Worm (Caenorhabditis elegans): ENCODE results near the gene cest-28.

The cest-28 gene

DNA sequence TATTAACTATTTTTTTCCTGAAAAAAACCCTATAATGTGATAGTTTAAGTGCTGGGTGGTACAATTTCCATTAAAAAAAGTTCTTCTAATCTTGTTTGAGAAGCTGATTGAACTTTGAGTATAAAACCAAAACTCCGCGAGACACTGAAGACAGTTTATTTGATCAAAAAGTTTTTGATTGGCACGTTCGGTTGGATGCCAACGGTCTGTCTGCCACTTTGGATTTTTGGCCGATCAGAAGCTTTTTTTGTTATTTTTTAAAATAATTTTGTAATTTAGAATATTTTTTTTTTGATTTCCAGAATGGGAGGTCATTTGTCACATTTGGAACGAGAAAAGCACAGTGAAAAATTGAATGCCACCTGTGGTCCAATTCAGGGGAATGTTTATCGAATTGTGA, at the start of gene cest-28:
cest-28 (plus strand) TSS at position 301 of the 400 bp plus-strand sequence.
- no peak for TF ChIP-seq unc-62 (GFP tag; optimal IDR thresholded peaks at IDR 0.05)

DNA sequence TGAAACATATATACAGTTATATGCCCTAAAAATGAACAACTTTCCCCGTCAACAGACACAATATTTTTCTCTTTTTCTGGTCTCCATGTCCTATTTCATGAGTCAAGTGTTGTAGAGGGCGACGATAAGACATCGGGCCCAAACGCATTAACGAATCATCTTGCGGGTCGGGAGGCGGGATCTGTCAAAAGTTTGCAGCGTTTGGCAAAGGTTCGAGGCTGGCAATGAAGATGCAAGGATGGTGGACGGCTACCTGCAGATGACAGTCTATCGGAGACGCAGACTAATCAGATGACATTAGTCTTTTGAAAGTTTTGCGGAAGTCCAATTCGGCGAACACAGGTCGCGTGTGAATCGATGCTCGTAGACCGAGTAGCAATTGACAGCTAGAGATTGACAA, 48.8 kb upstream of the cest-28 start:
- no peak for TF ChIP-seq unc-62 (GFP tag; optimal IDR thresholded peaks at IDR 0.05)

DNA sequence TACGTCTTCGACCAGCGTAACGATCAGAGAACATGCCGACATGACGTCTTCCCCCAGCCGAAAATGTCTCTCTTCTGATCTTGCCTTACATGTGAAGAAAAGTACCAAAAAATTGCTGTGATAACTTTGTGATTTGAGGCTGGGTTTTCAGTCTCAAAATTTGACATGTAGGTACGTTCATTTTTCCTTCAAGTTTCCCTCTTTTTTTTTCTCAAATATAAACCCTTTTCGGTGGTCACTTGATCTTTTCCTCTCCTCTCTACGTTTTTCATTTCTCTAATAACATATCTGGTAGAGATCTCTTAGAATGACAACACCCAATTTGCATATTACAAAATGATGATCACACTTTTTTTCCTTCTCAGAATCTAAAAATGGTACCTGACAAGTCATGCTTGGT, 47.7 kb upstream of the cest-28 start, which contains the start of gene nhr-37:
nhr-37 (plus strand) TSS at position 301 of the 400 bp plus-strand sequence.
- no peak for TF ChIP-seq unc-62 (GFP tag; optimal IDR thresholded peaks at IDR 0.05)

DNA sequence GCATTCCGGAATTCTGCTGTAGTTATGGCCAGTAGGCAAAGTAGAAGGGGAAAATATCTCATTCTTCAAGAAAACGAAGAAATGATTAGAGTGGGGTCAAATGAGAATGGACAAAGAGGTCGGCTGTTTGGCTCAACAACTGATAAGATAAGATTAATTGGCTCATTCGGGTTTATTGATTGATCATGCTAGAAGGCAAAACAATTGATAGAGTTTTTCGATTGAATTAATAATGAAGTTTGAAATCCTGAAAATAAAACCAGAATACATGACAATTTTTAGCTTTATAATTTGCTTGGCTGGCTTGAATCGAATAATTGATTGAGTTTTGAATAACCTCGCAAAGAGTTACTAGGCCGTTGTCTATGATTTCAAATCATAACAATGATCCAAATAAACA, 43.4 kb upstream of the cest-28 start, which contains the start of gene ppt-1:
ppt-1 (minus strand) TSS at position 101 of the 400 bp plus-strand sequence.
- no peak for TF ChIP-seq unc-62 (GFP tag; optimal IDR thresholded peaks at IDR 0.05)

DNA sequence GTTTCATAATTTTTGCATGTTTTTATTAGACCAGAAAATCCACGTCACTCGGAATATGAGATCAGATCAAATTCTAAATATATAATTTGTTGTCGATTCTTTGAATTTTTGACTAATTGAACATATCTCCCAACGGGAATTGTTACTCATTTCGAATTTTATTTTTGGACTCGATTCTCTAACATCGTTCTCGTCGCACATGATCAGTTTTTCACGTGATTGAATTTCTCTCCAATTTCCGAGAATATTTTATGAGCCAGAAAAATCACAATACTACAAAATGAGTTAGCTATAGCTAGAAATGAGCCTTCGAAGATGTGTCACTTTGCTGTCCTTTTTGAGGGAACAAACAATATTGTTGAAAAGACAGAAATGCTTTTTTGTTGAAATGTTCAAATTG, 38.9 kb upstream of the cest-28 start:
- no peak for TF ChIP-seq unc-62 (GFP tag; optimal IDR thresholded peaks at IDR 0.05)

DNA sequence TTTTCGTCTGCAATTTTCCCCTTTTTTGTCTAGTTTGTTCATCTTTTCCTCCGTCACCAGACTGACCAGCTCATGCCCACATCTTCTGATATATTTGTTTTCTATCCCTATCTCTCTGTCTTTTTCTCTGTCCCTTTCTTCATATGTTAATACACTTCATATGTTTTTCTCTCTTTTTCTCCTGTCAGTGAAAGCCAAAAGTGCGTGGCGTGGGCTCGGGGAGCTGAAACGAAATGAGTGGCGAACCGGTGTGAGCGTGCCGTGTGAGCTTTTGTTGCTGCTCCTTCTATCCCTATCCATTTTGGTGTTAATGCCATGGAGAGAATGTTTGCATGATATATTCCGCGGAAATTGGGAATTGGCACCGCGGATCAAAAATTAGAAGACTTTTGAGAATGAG, 37.8 kb upstream of the cest-28 start:
- no peak for TF ChIP-seq unc-62 (GFP tag; optimal IDR thresholded peaks at IDR 0.05)

DNA sequence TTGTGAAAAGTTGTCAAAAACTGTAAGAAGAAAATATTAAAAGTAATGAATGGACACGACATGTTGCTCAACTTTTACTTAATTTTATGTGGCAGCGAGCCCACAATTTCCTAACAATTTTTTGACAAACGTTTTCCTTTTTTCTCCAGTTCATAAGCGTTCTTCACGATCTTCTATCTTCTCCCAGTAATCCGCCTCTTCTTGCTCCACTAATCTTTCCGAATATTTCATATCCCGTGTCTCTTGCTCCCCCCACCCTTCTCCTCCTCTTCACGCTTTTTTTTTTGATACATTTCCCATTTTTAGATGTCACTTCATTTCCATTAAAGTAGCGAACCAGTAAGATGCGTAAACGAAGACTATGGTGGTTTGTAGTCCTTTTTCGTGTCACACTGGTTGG, 36.7 kb upstream of the cest-28 start, which contains the start of gene scd-2:
scd-2 (plus strand) TSS at position 301 of the 400 bp plus-strand sequence.
- TF ChIP-seq unc-62 (GFP tag; optimal IDR thresholded peaks at IDR 0.05) = no peak

DNA sequence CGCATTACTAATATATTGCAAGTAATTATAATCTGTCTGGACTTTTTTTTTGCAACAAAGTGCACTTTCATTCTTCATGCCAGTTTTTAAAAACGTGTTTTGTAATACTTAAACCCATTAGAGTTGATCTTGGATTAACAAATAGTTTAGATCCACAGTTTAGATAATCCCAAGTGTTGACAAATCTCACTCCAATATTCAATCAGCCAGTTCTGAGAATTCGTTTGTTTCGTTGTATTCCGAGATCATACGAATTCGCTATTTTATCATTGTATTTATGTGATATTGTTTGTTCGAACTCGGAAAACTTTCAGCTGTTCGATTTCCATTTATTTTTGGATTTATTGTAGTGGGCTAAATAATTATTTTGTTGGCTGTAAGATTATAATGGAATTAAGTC, 23.8 kb upstream of the cest-28 start:
- no peak for TF ChIP-seq unc-62 (GFP tag; optimal IDR thresholded peaks at IDR 0.05)

DNA sequence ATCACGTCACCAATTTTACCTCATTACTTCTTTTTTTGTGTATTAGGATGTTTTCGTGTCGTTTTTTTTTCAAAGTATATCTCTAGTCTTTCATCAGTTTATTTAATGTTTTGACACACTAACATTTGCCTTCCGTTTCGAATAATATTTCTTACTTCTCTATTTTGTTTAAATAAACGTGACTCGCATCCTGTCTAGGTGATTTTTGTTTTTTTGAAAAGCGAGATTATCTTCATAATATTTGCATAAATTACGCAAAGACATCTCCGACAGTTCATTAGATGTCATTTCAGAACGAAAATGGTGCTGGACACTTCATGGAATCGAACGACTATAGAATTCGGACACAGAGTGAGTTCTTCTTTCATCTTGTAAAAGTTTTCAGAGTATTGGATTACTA, 20.3 kb upstream of the cest-28 start, which contains the start of gene T10H9.1:
T10H9.1 (plus strand) TSS at position 301 of the 400 bp plus-strand sequence.
- no peak for TF ChIP-seq unc-62 (GFP tag; optimal IDR thresholded peaks at IDR 0.05)

DNA sequence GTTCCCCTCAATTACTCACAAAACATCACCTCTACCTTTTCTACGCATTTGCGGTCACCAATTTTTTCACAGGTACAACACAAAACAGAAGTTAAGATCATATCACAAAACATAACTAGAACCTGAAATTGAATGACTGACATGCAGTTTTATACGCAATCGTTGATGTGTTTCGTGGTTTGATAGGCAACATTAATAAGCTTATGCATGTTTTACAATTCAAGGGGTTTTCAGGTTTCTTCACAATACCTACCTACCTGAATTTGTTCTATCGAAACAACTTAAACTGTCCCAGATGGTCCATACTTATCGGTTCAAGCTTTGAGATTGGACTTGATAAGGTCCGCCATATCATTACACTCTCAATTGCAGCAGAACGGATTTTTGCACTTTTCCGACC, 19.1 kb upstream of the cest-28 start:
- TF ChIP-seq unc-62 (GFP tag; optimal IDR thresholded peaks at IDR 0.05) = no peak

DNA sequence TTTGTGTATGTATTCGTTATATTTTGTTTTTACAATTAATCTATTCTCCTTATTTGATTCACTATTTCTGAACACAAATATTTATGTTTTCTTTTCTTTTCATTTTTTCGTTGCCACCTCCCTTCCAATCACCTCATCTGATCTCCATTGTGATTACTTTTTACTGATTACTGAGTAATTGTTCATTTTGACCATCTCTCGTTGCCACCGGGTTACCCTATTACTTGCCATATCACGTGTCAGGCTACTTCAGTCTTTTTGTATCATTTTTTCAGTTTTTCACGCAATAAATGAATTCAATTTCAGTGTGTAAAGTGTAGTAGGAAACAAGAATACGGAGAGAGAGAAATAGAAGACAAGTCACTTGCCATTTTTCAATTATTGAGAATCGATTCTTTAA, 17.6 kb upstream of the cest-28 start, which contains the start of gene T10H9.8:
T10H9.8 (plus strand) TSS at position 301 of the 400 bp plus-strand sequence.
- no peak for TF ChIP-seq unc-62 (GFP tag; optimal IDR thresholded peaks at IDR 0.05)

DNA sequence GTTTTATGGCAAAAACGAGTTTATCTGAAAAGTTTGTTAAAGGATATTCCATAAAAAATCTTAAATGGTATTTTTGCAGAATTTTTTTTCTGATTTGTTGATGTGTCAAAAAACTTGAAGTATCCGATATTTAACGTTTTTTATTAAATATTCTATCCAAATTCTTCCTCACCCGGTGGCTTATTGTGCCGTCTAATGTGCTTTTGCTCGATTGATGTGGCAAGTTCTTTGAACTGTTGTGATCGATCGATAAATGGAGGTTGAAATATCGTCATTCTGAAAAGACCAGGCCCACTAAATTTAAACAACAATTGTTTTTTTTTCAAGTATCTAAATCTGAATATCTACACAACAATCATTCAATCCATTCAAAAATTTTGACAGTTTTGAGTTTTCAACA, 14.4 kb upstream of the cest-28 start, which contains the start of gene syx-18:
syx-18 (minus strand) TSS at position 276 of the 400 bp plus-strand sequence.
- TF ChIP-seq unc-62 (GFP tag; optimal IDR thresholded peaks at IDR 0.05) = no peak

DNA sequence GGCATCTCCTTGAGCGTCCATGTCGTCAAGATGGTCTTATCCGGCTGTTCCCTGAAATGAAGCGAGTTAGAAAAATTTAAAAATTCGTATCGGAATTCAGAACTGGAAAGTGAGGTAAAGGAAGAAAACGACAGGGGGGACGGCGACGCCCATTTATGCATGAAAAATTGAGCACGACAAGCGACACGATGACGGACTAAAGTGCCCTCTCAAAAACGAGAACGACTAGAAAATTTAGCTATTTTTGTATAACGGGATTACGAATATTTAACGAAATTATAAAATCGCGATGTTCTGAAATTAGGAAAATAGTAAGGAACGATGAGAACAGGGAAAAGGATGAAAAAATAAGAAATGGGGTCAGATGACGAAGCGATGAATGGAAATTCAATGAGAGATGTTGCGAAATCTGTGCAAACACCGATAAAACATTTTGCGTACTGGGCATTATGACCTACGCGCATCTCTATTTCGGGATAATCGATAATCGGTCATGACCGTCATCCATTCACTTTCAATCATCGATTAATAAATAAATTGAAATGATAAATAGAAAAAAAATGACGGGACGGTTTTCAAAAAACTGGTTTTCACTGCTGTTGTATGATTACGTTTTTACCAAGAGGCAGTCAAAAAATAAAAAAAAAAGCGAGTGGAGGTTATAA, 13.0 kb upstream of the cest-28 start, which contains the start of gene snb-1:
snb-1 (minus strand) TSS at position 51 of the 665 bp plus-strand sequence.
- no peak for TF ChIP-seq unc-62 (GFP tag; optimal IDR thresholded peaks at IDR 0.05)

DNA sequence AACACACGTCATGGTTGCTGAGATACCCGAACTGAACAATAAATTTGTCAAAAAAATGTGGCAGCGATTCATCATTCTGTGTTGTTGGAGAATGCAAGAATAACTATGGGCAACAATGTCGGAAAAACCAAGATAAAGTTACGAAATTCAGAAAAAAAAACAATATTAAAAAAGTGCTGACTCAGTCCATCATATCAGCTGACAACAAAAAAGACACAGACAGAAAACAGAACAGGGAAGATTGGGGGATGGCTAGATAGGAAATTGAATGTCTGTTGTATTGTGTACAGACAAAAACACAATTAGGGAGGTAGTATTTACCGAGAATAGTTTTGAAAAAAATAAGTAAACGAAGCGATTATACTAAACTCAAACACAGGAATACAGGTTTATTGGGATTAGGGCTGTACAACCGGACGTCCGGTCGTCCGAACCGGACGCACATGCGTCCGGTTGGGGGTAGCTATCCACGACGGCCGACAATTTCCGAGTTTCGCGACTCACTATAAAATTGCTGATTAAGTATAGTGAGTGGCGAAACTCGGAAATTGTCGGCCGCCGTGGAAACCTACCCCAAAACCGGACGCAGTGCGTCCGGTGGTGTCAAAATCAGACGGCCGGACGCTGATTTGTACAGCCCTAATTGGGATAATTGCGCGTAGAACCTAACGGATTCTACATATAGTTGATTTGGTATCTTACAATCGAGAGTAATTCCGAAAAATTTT, 11.9 kb upstream of the cest-28 start:
- no peak for TF ChIP-seq unc-62 (GFP tag; optimal IDR thresholded peaks at IDR 0.05)

DNA sequence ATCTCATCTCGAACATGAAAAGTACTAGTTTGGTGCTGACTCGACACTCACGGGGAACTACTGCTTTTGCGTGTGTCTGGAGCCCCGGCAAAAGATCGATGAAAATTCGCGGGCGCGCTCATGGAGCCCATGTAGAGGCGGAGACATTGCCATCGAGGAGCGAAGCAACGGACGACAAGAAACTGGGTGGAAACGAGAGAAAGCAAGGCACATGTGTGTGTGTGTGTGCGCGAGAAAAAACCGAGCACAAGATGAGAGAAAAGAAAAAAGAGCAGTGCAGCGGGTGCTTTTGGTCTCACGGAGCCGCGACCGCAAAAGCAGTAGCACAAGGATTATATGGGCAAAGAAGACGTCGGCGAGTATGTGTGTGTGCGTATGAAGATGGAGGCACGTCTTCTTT, 10.9 kb upstream of the cest-28 start:
- TF ChIP-seq unc-62 (GFP tag; optimal IDR thresholded peaks at IDR 0.05) = no peak

DNA sequence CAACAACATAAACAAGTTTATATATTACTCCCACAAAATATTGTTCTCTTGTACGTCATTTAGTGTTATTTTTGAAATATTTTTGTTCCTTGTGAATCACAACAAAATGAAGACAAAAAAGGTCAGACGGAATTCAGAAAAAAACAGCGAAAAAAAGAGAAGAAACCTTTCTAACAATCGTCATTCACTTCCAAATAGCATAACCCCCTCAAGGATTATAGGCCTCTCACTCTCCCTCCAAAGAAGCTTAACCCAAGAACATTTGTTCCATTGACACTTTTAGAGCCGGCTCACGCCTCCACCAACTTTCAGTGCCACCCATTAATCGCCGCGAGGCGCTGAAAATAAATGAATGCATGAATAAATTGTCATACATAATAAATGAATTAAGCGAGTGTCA, 10.1 kb upstream of the cest-28 start:
- no peak for TF ChIP-seq unc-62 (GFP tag; optimal IDR thresholded peaks at IDR 0.05)

DNA sequence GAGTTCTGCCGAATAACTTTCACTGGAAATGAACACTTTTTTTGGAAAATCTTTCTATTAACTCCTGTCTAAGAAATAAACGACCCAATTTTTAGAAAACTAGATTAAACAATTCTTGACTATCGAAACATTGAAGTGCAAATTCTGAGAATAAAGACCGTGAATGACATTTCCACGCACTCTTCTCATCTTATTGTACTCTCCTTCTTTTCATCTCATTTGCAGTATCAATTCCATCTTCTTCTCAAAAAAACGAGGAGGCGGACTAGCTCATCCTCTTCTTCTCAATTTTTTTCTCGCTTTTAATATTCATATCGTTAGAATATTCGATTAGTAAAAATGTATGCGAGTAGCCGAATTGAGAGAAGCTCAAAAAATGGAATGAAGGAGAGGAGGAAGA, 8.0 kb upstream of the cest-28 start:
- no peak for TF ChIP-seq unc-62 (GFP tag; optimal IDR thresholded peaks at IDR 0.05)

Data from whole organism, dauer.